Worm (Caenorhabditis elegans) whole organism, young adult: Measurements from ENCODE around the gene F01F1.11.

ENCODE experiments used
- B0336.3 ChIP-seq: fragments of 200-800 bp; sonication (Bioruptor generic); IDR thresholded peaks from 2 replicates; pipeline ENCODE4 v1.3.6; 2022; ENCODE audit warnings: missing genetic modification characterization, missing compliant biosample characterization
- C17E4.6 ChIP-seq: fragments of 200-800 bp; sonication (Bioruptor generic); IDR thresholded peaks from 2 replicates; pipeline ENCODE4 v1.3.6; 2022; ENCODE audit warnings: missing genetic modification reagents, missing genetic modification characterization, missing compliant biosample characterization
- F10E7.11 ChIP-seq: sonication (generic microtip); optimal IDR thresholded peaks from 2 replicates; lab custom pipeline; 2017; ENCODE audit warnings: mild to moderate bottlenecking, missing genetic modification characterization, moderate library complexity, missing compliant biosample characterization
- F23B12.7 ChIP-seq: sonication (generic microtip); optimal IDR thresholded peaks from 2 replicates; lab custom pipeline; 2017; ENCODE audit warnings: missing genetic modification characterization, mild to moderate bottlenecking, missing compliant biosample characterization, antibody characterized with exemption, moderate library complexity; ENCODE audit not compliant: insufficient read depth
- F33H1.4 ChIP-seq: fragments of 200-800 bp; sonication (Bioruptor generic); IDR thresholded peaks from 2 replicates; pipeline ENCODE4 v1.3.6; 2022; ENCODE audit warnings: missing genetic modification reagents, missing genetic modification characterization, missing compliant biosample characterization
- F39B2.1 ChIP-seq: fragments of 200-800 bp; sonication (Bioruptor generic); IDR thresholded peaks from 2 replicates; pipeline ENCODE4 v1.3.6; 2022; ENCODE audit warnings: missing genetic modification reagents, missing genetic modification characterization, missing compliant biosample characterization
- F52B5.7 ChIP-seq: sonication (generic microtip); optimal IDR thresholded peaks from 2 replicates; lab custom pipeline; 2016; ENCODE audit warnings: mild to moderate bottlenecking, missing genetic modification characterization, missing compliant biosample characterization
- Y56A3A.18 ChIP-seq: fragments of 200-800 bp; sonication (Bioruptor generic); IDR thresholded peaks from 2 replicates; pipeline ENCODE4 v1.3.6; 2022; ENCODE audit warnings: missing genetic modification reagents, missing genetic modification characterization, missing compliant biosample characterization
- Y95B8A.8 ChIP-seq: fragments of 200-800 bp; sonication (Bioruptor generic); IDR thresholded peaks from 2 replicates; pipeline ENCODE4 v1.3.6; 2022; ENCODE audit warnings: missing genetic modification reagents, missing genetic modification characterization, missing compliant biosample characterization
- ZK185.1 ChIP-seq: sonication (generic microtip); optimal IDR thresholded peaks from 2 replicates; lab custom pipeline; 2016; ENCODE audit warnings: mild to moderate bottlenecking, missing genetic modification characterization, missing compliant biosample characterization; ENCODE audit not compliant: poor library complexity, severe bottlenecking
- ama-1 ChIP-seq, 3 experiments: fragments of 150-350 bp in 1 of 3; sonication (generic microtip) in 2 of 3; optimal IDR thresholded peaks; 2 replicates each; lab custom pipeline; 2014 to 2018; ENCODE audit warnings: missing biosample characterization in 2 of 3, missing genetic modification characterization in 2 of 3, missing genetic modification reagents in 2 of 3
- aptf-3 ChIP-seq: fragments of 200-800 bp; sonication (Bioruptor generic); IDR thresholded peaks from 2 replicates; pipeline ENCODE4 v1.3.6; 2022; ENCODE audit warnings: missing genetic modification characterization, missing compliant biosample characterization
- athp-1 ChIP-seq: sonication (generic microtip); optimal IDR thresholded peaks from 2 replicates; lab custom pipeline; 2017; ENCODE audit warnings: mild to moderate bottlenecking, missing genetic modification characterization, missing compliant biosample characterization
- attf-5 ChIP-seq: fragments of 200-800 bp; sonication (Bioruptor generic); optimal IDR thresholded peaks from 2 replicates; lab custom pipeline; 2018; ENCODE audit warnings: mild to moderate bottlenecking, missing genetic modification characterization, missing compliant biosample characterization
- bed-1 ChIP-seq: fragments of 200-800 bp; sonication (Bioruptor generic); IDR thresholded peaks from 2 replicates; pipeline ENCODE4 v1.3.6; 2022; ENCODE audit warnings: missing genetic modification reagents, missing genetic modification characterization, missing compliant biosample characterization
- cebp-1 ChIP-seq, 2 experiments: fragments of 200-800 bp in 1 of 2; sonication (Bioruptor generic) in 1 of 2; sonication (generic microtip) in 1 of 2; IDR thresholded peaks in 1 of 2; optimal IDR thresholded peaks in 1 of 2; 2 replicates each; pipeline versions ENCODE4 v1.3.6 to Lab custom; 2017 to 2022; ENCODE audit warnings: missing compliant biosample characterization in 2 of 2, missing genetic modification characterization in 2 of 2, mild to moderate bottlenecking in 1 of 2, missing genetic modification reagents in 1 of 2, moderate library complexity in 1 of 2
- dpl-1 ChIP-seq: fragments of 150-350 bp; optimal IDR thresholded peaks from 2 replicates; lab custom pipeline; 2014; ENCODE audit warnings: missing biosample characterization, missing genetic modification reagents, missing genetic modification characterization
- efl-1 ChIP-seq: fragments of 150-350 bp; optimal IDR thresholded peaks from 2 replicates; lab custom pipeline; 2014; ENCODE audit warnings: missing biosample characterization, missing genetic modification reagents, missing genetic modification characterization
- egl-18 ChIP-seq: fragments of 200-800 bp; sonication (Bioruptor generic); IDR thresholded peaks from 2 replicates; pipeline ENCODE4 v1.3.6; 2022; ENCODE audit warnings: missing genetic modification reagents, missing genetic modification characterization, missing compliant biosample characterization
- ets-4 ChIP-seq: fragments of 200-800 bp; sonication (Bioruptor generic); optimal IDR thresholded peaks from 2 replicates; lab custom pipeline; 2018; ENCODE audit warnings: mild to moderate bottlenecking, missing genetic modification characterization, missing compliant biosample characterization
- gei-17 ChIP-seq: fragments of 200-800 bp; sonication (Bioruptor generic); optimal IDR thresholded peaks from 2 replicates; lab custom pipeline; 2018; ENCODE audit warnings: mild to moderate bottlenecking, missing genetic modification characterization, missing compliant biosample characterization
- him-1 ChIP-seq: sonication (generic microtip); optimal IDR thresholded peaks from 2 replicates; lab custom pipeline; 2016; ENCODE audit warnings: missing genotype, missing genetic modification reagents, missing genetic modification characterization, missing compliant biosample characterization
- hrde-1 ChIP-seq: sonication (generic microtip); optimal IDR thresholded peaks from 2 replicates; lab custom pipeline; 2016; ENCODE audit warnings: missing genetic modification characterization, mild to moderate bottlenecking, missing compliant biosample characterization, moderate library complexity, missing genotype, missing genetic modification reagents, borderline replicate concordance
- lin-35 ChIP-seq, 3 experiments: fragments of 150-350 bp in 2 of 3; sonication (generic microtip) in 1 of 3; optimal IDR thresholded peaks; 2 replicates each; lab custom pipeline; 2014 to 2018; ENCODE audit warnings: missing biosample characterization in 3 of 3, missing genetic modification characterization in 3 of 3, missing genetic modification reagents in 3 of 3
- lin-40 ChIP-seq: sonication (generic microtip); optimal IDR thresholded peaks from 2 replicates; lab custom pipeline; 2016; ENCODE audit warnings: missing genetic modification characterization, mild to moderate bottlenecking, missing compliant biosample characterization, missing genotype, missing genetic modification reagents
- lin-54 ChIP-seq: fragments of 200-800 bp; sonication (Bioruptor generic); optimal IDR thresholded peaks from 2 replicates; lab custom pipeline; 2018; ENCODE audit warnings: mild to moderate bottlenecking, missing genetic modification characterization, missing compliant biosample characterization
- lir-1 ChIP-seq: fragments of 200-800 bp; sonication (Bioruptor generic); conservative IDR thresholded peaks from 2 replicates; pipeline ENCODE4 v1.3.6; 2022; ENCODE audit warnings: missing genetic modification reagents, missing genetic modification characterization, missing compliant biosample characterization
- lsl-1 ChIP-seq: fragments of 200-800 bp; sonication (Bioruptor generic); optimal IDR thresholded peaks from 2 replicates; lab custom pipeline; 2018; ENCODE audit warnings: mild to moderate bottlenecking, missing genetic modification characterization, moderate library complexity, missing compliant biosample characterization
- madf-6 ChIP-seq: fragments of 200-800 bp; sonication (Bioruptor generic); IDR thresholded peaks from 2 replicates; pipeline ENCODE4 v1.3.6; 2022; ENCODE audit warnings: missing genetic modification reagents, missing genetic modification characterization, missing compliant biosample characterization
- madf-8 ChIP-seq: fragments of 200-800 bp; sonication (Bioruptor generic); conservative IDR thresholded peaks from 2 replicates; pipeline ENCODE4 v1.3.6; 2022; ENCODE audit warnings: missing genetic modification reagents, missing genetic modification characterization, missing compliant biosample characterization
- mcd-1 ChIP-seq: fragments of 200-800 bp; sonication (Bioruptor generic); IDR thresholded peaks from 2 replicates; pipeline ENCODE4 v1.3.6; 2022; ENCODE audit warnings: missing genetic modification reagents, missing genetic modification characterization, missing compliant biosample characterization
- mes-4 ChIP-seq: sonication (generic microtip); optimal IDR thresholded peaks from 2 replicates; lab custom pipeline; 2016; ENCODE audit warnings: missing genotype, missing genetic modification characterization, missing compliant biosample characterization
- nfyb-1 ChIP-seq: fragments of 200-800 bp; sonication (Bioruptor generic); IDR thresholded peaks from 2 replicates; pipeline ENCODE4 v1.3.6; 2022; ENCODE audit warnings: missing genetic modification reagents, missing genetic modification characterization, missing compliant biosample characterization
- nhr-90 ChIP-seq: sonication (generic microtip); optimal IDR thresholded peaks from 2 replicates; lab custom pipeline; 2016; ENCODE audit warnings: missing genotype, mild to moderate bottlenecking, missing genetic modification characterization, missing compliant biosample characterization
- pbrm-1 ChIP-seq: fragments of 200-800 bp; sonication (Bioruptor generic); IDR thresholded peaks from 2 replicates; pipeline ENCODE4 v1.3.6; 2022; ENCODE audit warnings: missing genetic modification reagents, missing genetic modification characterization, missing compliant biosample characterization
- repo-1 ChIP-seq: sonication (generic microtip); optimal IDR thresholded peaks from 2 replicates; lab custom pipeline; 2017; ENCODE audit warnings: mild to moderate bottlenecking, missing genetic modification characterization, missing compliant biosample characterization
- snpc-3.4 ChIP-seq: sonication (generic microtip); optimal IDR thresholded peaks from 2 replicates; lab custom pipeline; 2017; ENCODE audit warnings: missing genetic modification characterization, mild to moderate bottlenecking, missing compliant biosample characterization, antibody characterized with exemption, moderate library complexity, missing genotype, missing genetic modification reagents
- snpc-4 ChIP-seq, 5 experiments: fragments of 150-350 bp in 1 of 5; sonication (generic microtip) in 4 of 5; optimal IDR thresholded peaks; 2 replicates each; lab custom pipeline; 2014 to 2018; ENCODE audit warnings: missing genetic modification characterization in 5 of 5, missing biosample characterization in 3 of 5, antibody characterized with exemption in 2 of 5, mild to moderate bottlenecking in 2 of 5, missing compliant biosample characterization in 2 of 5, missing genotype in 2 of 5, moderate library complexity in 2 of 5, missing genetic modification reagents in 1 of 5
- sptf-2 ChIP-seq: fragments of 200-800 bp; sonication (Bioruptor generic); optimal IDR thresholded peaks from 2 replicates; lab custom pipeline; 2018; ENCODE audit warnings: mild to moderate bottlenecking, missing genetic modification characterization, missing compliant biosample characterization
- tbp1 ChIP-seq: fragments of 200-800 bp; sonication (Bioruptor generic); optimal IDR thresholded peaks from 2 replicates; lab custom pipeline; 2018; ENCODE audit warnings: mild to moderate bottlenecking, missing genetic modification characterization, missing compliant biosample characterization
- unc-130 ChIP-seq: sonication (generic microtip); optimal IDR thresholded peaks from 2 replicates; lab custom pipeline; 2016; ENCODE audit warnings: missing genetic modification reagents, missing genetic modification characterization, missing compliant biosample characterization
- xnd-1 ChIP-seq: sonication (generic microtip); optimal IDR thresholded peaks from 2 replicates; lab custom pipeline; 2016; ENCODE audit warnings: missing genotype, missing genetic modification reagents, missing genetic modification characterization, missing compliant biosample characterization
- zim-3 ChIP-seq: sonication (generic microtip); optimal IDR thresholded peaks from 2 replicates; lab custom pipeline; 2017; ENCODE audit warnings: mild to moderate bottlenecking, missing genetic modification characterization, moderate library complexity, missing compliant biosample characterization
- ztf-18 ChIP-seq: sonication (generic microtip); optimal IDR thresholded peaks from 2 replicates; lab custom pipeline; 2016; ENCODE audit warnings: missing genotype, mild to moderate bottlenecking, missing genetic modification characterization, missing compliant biosample characterization
- ztf-26 ChIP-seq: sonication (generic microtip); optimal IDR thresholded peaks from 2 replicates; lab custom pipeline; 2017; ENCODE audit warnings: missing genetic modification characterization, missing compliant biosample characterization
- ztf-28 ChIP-seq: fragments of 200-800 bp; sonication (Bioruptor generic); IDR thresholded peaks from 2 replicates; pipeline ENCODE4 v1.3.6; 2022; ENCODE audit warnings: missing genetic modification reagents, missing genetic modification characterization, missing compliant biosample characterization

F01F1.11 gene

DNA sequence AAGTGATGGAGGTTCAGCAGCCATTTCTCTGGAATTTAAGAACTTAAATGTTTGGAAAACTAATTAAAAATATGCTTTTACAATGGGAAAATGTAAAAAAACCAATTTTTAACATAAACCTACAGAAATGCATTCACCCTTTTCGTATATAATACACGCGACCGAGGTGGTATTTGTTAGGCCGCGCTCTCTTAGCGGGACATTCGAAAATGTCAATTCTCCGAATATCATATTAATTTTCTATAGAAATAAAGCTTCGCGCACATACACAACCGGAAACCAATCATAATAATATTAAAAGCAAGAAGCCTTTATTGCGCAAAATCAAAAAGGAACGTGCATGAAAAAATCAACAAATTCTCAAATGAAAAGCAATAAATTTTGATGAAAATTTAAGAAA is 18.4 kb downstream of the F01F1.11 start, which contains the start of gene ddx-23:
TSS of gene ddx-23 (minus strand) at position 30 of the 400 bp plus-strand sequence.
- TF ChIP-seq athp-1 (tag; lab: Kevin White, UChicago) (peak; percentile 19), cebp-1 (GFP tag; IDR thresholded peaks at IDR 0.05; lab: Robert Waterston, UW) (no peak), cebp-1 (tag; optimal IDR thresholded peaks at IDR 0.05; lab: Kevin White, UChicago) (peak; percentile 39), repo-1 (tag; lab: Kevin White, UChicago) (peak; percentile 62), dpl-1 (GFP tag; lab: Kevin White, UChicago) (peak; percentile 8), ztf-18 (peak; percentile 15), madf-6 (GFP tag; lab: Robert Waterston, UW) (peak; percentile 68), mcd-1 (no peak), aptf-3 (GFP tag; lab: Robert Waterston, UW) (0 out of 2 replicates have a peak, but pooled peaks have one; percentile 51), ZK185.1 (tag; lab: Kevin White, UChicago) (peak; percentile 57), F33H1.4 (GFP tag; lab: Robert Waterston, UW) (peak; percentile 43; the same call in 1 of the 2 replicates), F52B5.7 (tag; lab: Kevin White, UChicago) (peak; percentile 57), snpc-3.4 (peak; percentile 69), F10E7.11 (tag; lab: Kevin White, UChicago) (peak; percentile 58), attf-5 (peak; percentile 9), B0336.3 (GFP tag; lab: Robert Waterston, UW) (peak; percentile 40; the same call in 1 of the 2 replicates), C17E4.6 (no peak), unc-130 (peak; percentile 30), him-1 (tag; lab: Kevin White, UChicago) (no peak), ztf-28 (no peak), madf-8 (GFP tag; lab: Robert Waterston, UW) (no peak), lin-54 (peak; percentile 35), ama-1 (optimal IDR thresholded peaks at IDR 0.05; lab: Kevin White, UChicago) (peak; percentile 23), ama-1 (GFP tag; optimal IDR thresholded peaks at IDR 0.05; lab: Kevin White, UChicago) (peak; percentile 14 to 53), hrde-1 (tag; lab: Kevin White, UChicago) (peak; percentile 6), pbrm-1 (0 out of 2 replicates have a peak, but pooled peaks have one; percentile 37), egl-18 (no peak), F39B2.1 (GFP tag; lab: Robert Waterston, UW) (peak; percentile 68; the same call in 1 of the 2 replicates), lsl-1 (GFP tag; lab: Kevin White, UChicago) (peak; percentile 37), lin-40 (tag; lab: Kevin White, UChicago) (peak; percentile 9), snpc-4 (GFP tag; optimal IDR thresholded peaks at IDR 0.05; lab: Kevin White, UChicago) (no peak), snpc-4 (tag; optimal IDR thresholded peaks at IDR 0.05; lab: Kevin White, UChicago) (peak in 2 of 4 experiments; percentile 40 to 45), xnd-1 (tag; lab: Kevin White, UChicago) (peak; percentile 38), ets-4 (GFP tag; lab: Kevin White, UChicago) (no peak), tbp1 (GFP tag; lab: Kevin White, UChicago) (peak; percentile 45), Y95B8A.8 (0 out of 2 replicates have a peak, but pooled peaks have one; percentile 65), gei-17 (GFP tag; lab: Kevin White, UChicago) (peak; percentile 12), ztf-26 (tag; lab: Kevin White, UChicago) (no peak), F23B12.7 (tag; lab: Kevin White, UChicago) (no peak), sptf-2 (GFP tag; lab: Kevin White, UChicago) (no peak), lir-1 (no peak), Y56A3A.18 (GFP tag; lab: Robert Waterston, UW) (0 out of 2 replicates have a peak, but pooled peaks have one; percentile 65), bed-1 (GFP tag; lab: Robert Waterston, UW) (peak; percentile 29; the same call in 1 of the 2 replicates), efl-1 (GFP tag; lab: Kevin White, UChicago) (peak; percentile 12), mes-4 (tag; lab: Kevin White, UChicago) (no peak), lin-35 (GFP tag; optimal IDR thresholded peaks at IDR 0.05; lab: Kevin White, UChicago) (peak in 1 of 3 experiments; percentile 61), nfyb-1 (GFP tag; lab: Robert Waterston, UW) (0 out of 2 replicates have a peak, but pooled peaks have one; percentile 58), nhr-90 (tag; lab: Kevin White, UChicago) (peak; percentile 27), zim-3 (tag; lab: Kevin White, UChicago) (no peak)
